Fruit fly (Drosophila melanogaster) Kc167 (cell line): ENCODE data around the gene Or83a.

Experiments
- Sin3A ChIP-seq: fragments of >200 bp; optimal IDR thresholded peaks from 2 replicates; lab custom pipeline; 2018; ENCODE audit warnings: missing external identifiers
- h ChIP-seq: fragments of >200 bp; optimal IDR thresholded peaks from 3 replicates; lab custom pipeline; 2018; ENCODE audit warnings: missing external identifiers
- insv ChIP-seq: fragments of >200 bp; optimal IDR thresholded peaks from 3 replicates; lab custom pipeline; 2018; ENCODE audit warnings: missing external identifiers

dm6 chr3R:5393742-5394391, 5.1 kb downstream of the Or83a start, which contains the start of gene CG1172:
- TF ChIP-seq h (lab: Kevin White, UChicago) (no peak), insv (lab: Kevin White, UChicago) (no peak), Sin3A (lab: Kevin White, UChicago) (no peak)
